Worm (Caenorhabditis elegans) whole organism, mixed stage, embryonic: ENCODE data around the gene snf-3.

Experiments
- M03D4.4 ChIP-seq: sonication (generic microtip); optimal IDR thresholded peaks from 2 replicates; lab custom pipeline; 2017; ENCODE audit warnings: mild to moderate bottlenecking, missing genetic modification characterization, missing compliant biosample characterization
- bed-3 ChIP-seq: fragments of 200-800 bp; sonication (Bioruptor generic); optimal IDR thresholded peaks from 3 replicates; lab custom pipeline; 2018; ENCODE audit warnings: mild to moderate bottlenecking, missing genetic modification characterization, moderate library complexity, missing compliant biosample characterization
- blmp-1 ChIP-seq: fragments of 150-350 bp; optimal IDR thresholded peaks from 2 replicates; lab custom pipeline; 2014; ENCODE audit warnings: missing biosample characterization, missing genetic modification characterization
- ceh-39 ChIP-seq: fragments of 150-350 bp; optimal IDR thresholded peaks from 2 replicates; lab custom pipeline; 2014; ENCODE audit warnings: missing biosample characterization, missing genetic modification characterization
- ceh-83 ChIP-seq: fragments of 200-800 bp; sonication (Bioruptor generic); optimal IDR thresholded peaks from 2 replicates; lab custom pipeline; 2018; ENCODE audit warnings: mild to moderate bottlenecking, missing genetic modification characterization, missing compliant biosample characterization
- cnd-1 ChIP-seq: fragments of 200-800 bp; sonication (Bioruptor generic); optimal IDR thresholded peaks from 2 replicates; lab custom pipeline; 2018; ENCODE audit warnings: mild to moderate bottlenecking, missing genetic modification characterization, missing compliant biosample characterization
- drap-1 ChIP-seq: fragments of 200-800 bp; sonication (Bioruptor generic); optimal IDR thresholded peaks from 3 replicates; lab custom pipeline; 2018; ENCODE audit warnings: mild to moderate bottlenecking, missing genetic modification characterization, missing compliant biosample characterization
- elt-1 ChIP-seq: sonication (generic microtip); optimal IDR thresholded peaks from 2 replicates; lab custom pipeline; 2017; ENCODE audit warnings: missing genetic modification characterization, mild to moderate bottlenecking, missing compliant biosample characterization, antibody characterized with exemption, moderate library complexity, borderline replicate concordance; ENCODE audit not compliant: insufficient read depth
- elt-3 ChIP-seq: fragments of 150-350 bp; optimal IDR thresholded peaks from 2 replicates; lab custom pipeline; 2014; ENCODE audit warnings: missing biosample characterization, missing genetic modification characterization
- flh-1 ChIP-seq: fragments of 200-800 bp; sonication (Bioruptor generic); optimal IDR thresholded peaks from 2 replicates; lab custom pipeline; 2018; ENCODE audit warnings: mild to moderate bottlenecking, missing genetic modification characterization, moderate library complexity, missing compliant biosample characterization
- ham-2 ChIP-seq: fragments of 200-800 bp; sonication (Bioruptor generic); optimal IDR thresholded peaks from 2 replicates; lab custom pipeline; 2018; ENCODE audit warnings: mild to moderate bottlenecking, missing genetic modification characterization, missing compliant biosample characterization
- hlh-1 ChIP-seq: fragments of 150-350 bp; optimal IDR thresholded peaks from 2 replicates; lab custom pipeline; 2014; ENCODE audit warnings: missing biosample characterization, missing genetic modification reagents, missing genetic modification characterization
- lin-13 ChIP-seq: fragments of 150-350 bp; optimal IDR thresholded peaks from 2 replicates; lab custom pipeline; 2014; ENCODE audit warnings: missing biosample characterization, missing genetic modification characterization
- lin-32 ChIP-seq: fragments of 200-800 bp; sonication (Bioruptor generic); optimal IDR thresholded peaks from 2 replicates; lab custom pipeline; 2018; ENCODE audit warnings: mild to moderate bottlenecking, missing genetic modification characterization, missing compliant biosample characterization
- lsy-2 ChIP-seq: fragments of 150-350 bp; optimal IDR thresholded peaks from 2 replicates; lab custom pipeline; 2014; ENCODE audit warnings: missing biosample characterization, missing genetic modification characterization
- mab-5 ChIP-seq: fragments of 150-350 bp; optimal IDR thresholded peaks from 2 replicates; lab custom pipeline; 2014; ENCODE audit warnings: missing biosample characterization, missing genetic modification characterization
- mep-1 ChIP-seq: fragments of 150-350 bp; optimal IDR thresholded peaks from 2 replicates; lab custom pipeline; 2017; ENCODE audit warnings: missing biosample characterization, missing genetic modification reagents, missing genetic modification characterization, inconsistent platforms
- mls-2 ChIP-seq: sonication (generic microtip); optimal IDR thresholded peaks from 2 replicates; lab custom pipeline; 2016; ENCODE audit warnings: mild to moderate bottlenecking, missing genetic modification characterization, moderate library complexity, missing compliant biosample characterization
- nhr-12 ChIP-seq: fragments of 150-350 bp; optimal IDR thresholded peaks from 2 replicates; lab custom pipeline; 2014; ENCODE audit warnings: missing biosample characterization, missing genetic modification characterization
- nhr-2 ChIP-seq: fragments of 150-350 bp; optimal IDR thresholded peaks from 2 replicates; lab custom pipeline; 2014; ENCODE audit warnings: missing biosample characterization, missing genetic modification characterization
- nhr-237 ChIP-seq: fragments of 150-350 bp; optimal IDR thresholded peaks from 2 replicates; lab custom pipeline; 2014; ENCODE audit warnings: missing biosample characterization, missing genetic modification characterization
- nhr-28 ChIP-seq: fragments of 150-350 bp; optimal IDR thresholded peaks from 2 replicates; lab custom pipeline; 2014; ENCODE audit warnings: missing biosample characterization, missing genetic modification characterization
- nhr-76 ChIP-seq: sonication (generic microtip); optimal IDR thresholded peaks from 2 replicates; lab custom pipeline; 2017; ENCODE audit warnings: missing biosample characterization, missing genetic modification characterization
- pha-4 ChIP-seq: fragments of 150-350 bp; optimal IDR thresholded peaks from 2 replicates; lab custom pipeline; 2018; ENCODE audit warnings: missing biosample characterization, missing genetic modification reagents, missing genetic modification characterization
- snpc-4 ChIP-seq: fragments of 150-350 bp; optimal IDR thresholded peaks from 2 replicates; lab custom pipeline; 2014; ENCODE audit warnings: missing biosample characterization, missing genetic modification characterization
- sptf-1 ChIP-seq: sonication (generic microtip); optimal IDR thresholded peaks from 2 replicates; lab custom pipeline; 2017; ENCODE audit warnings: mild to moderate bottlenecking, missing genetic modification characterization, moderate library complexity, missing compliant biosample characterization
- tbx-8 ChIP-seq: fragments of 200-800 bp; sonication (Bioruptor generic); optimal IDR thresholded peaks from 2 replicates; lab custom pipeline; 2018; ENCODE audit warnings: mild to moderate bottlenecking, missing genetic modification characterization, moderate library complexity, missing compliant biosample characterization
- unc-120 ChIP-seq: sonication (generic microtip); optimal IDR thresholded peaks from 2 replicates; lab custom pipeline; 2017; ENCODE audit warnings: missing genetic modification characterization, missing compliant biosample characterization; ENCODE audit not compliant: poor library complexity, severe bottlenecking
- unc-39 ChIP-seq: fragments of 150-350 bp; optimal IDR thresholded peaks from 2 replicates; lab custom pipeline; 2014; ENCODE audit warnings: missing biosample characterization, missing genetic modification characterization
- unc-62 ChIP-seq: fragments of 150-350 bp; optimal IDR thresholded peaks from 2 replicates; lab custom pipeline; 2014; ENCODE audit warnings: missing biosample characterization, missing genetic modification reagents, missing genetic modification characterization
- zip-8 ChIP-seq: fragments of 150-350 bp; optimal IDR thresholded peaks from 2 replicates; lab custom pipeline; 2014; ENCODE audit warnings: missing biosample characterization, missing genetic modification characterization

snf-3 gene

DNA sequence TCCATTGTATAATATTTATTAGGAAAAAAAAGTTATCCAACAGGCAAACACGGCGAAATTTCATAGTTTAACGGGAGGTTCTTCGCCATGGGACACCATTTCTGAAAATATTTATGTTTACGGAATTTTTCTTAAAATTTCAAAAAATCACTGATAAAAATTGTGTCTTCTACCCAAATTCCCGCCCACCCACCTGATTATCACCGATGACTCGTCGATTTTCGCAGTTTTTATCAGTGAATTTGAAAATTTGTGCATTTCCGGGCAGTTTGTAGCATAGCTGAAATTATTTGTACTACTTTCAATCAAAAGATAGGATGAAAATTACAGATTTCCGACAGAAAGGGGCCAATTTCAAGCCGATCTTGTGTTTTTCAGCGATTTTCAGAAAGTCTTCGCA, 9.6 kb downstream of the snf-3 start:
- TF ChIP-seq cnd-1 (tag; lab: Kevin White, UChicago) (no peak), hlh-1 (tag; lab: Kevin White, UChicago) (no peak), blmp-1 (tag; lab: Kevin White, UChicago) (no peak), tbx-8 (GFP tag; lab: Kevin White, UChicago) (no peak), mep-1 (no peak), sptf-1 (no peak), nhr-28 (tag; lab: Kevin White, UChicago) (no peak), zip-8 (no peak), drap-1 (no peak), lin-13 (no peak), ham-2 (no peak)
- TF ChIP-seq, all 35 proteins: peak for 0

DNA sequence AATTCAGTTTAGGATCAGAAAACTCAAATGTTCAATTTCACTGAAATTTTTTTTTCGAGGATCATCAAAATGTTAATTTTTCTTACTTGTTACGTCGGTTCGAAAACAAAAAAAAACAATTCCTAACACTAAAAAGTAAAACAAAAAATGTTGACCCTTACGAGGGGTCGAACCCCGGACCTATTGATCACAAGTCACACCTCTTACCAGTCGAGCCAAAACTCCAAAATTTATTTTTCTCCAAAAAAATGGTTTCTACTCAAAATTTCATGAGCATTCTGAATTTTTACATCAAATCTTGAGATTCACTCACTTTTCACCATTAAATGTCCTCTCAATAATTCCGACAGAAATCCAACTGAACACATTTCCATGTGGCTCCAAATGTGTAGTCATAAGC, 10.4 kb downstream of the snf-3 start:
- no peak for TF ChIP-seq zip-8
- TF ChIP-seq tbx-8 (GFP tag; lab: Kevin White, UChicago): no peak
- no peak for TF ChIP-seq elt-3
- no peak for TF ChIP-seq M03D4.4
- no peak for TF ChIP-seq bed-3 (GFP tag; lab: Kevin White, UChicago)
- TF ChIP-seq hlh-1 (tag; lab: Kevin White, UChicago): no peak
- TF ChIP-seq unc-62 (GFP tag; lab: Kevin White, UChicago): no peak
- TF ChIP-seq snpc-4: no peak
- no peak for TF ChIP-seq unc-120
- no peak for TF ChIP-seq blmp-1 (tag; lab: Kevin White, UChicago)
- TF ChIP-seq elt-1: no peak
- TF ChIP-seq ham-2: no peak
- TF ChIP-seq lin-13: no peak
- TF ChIP-seq unc-39: no peak
- TF ChIP-seq mls-2 (tag; lab: Kevin White, UChicago): no peak

DNA sequence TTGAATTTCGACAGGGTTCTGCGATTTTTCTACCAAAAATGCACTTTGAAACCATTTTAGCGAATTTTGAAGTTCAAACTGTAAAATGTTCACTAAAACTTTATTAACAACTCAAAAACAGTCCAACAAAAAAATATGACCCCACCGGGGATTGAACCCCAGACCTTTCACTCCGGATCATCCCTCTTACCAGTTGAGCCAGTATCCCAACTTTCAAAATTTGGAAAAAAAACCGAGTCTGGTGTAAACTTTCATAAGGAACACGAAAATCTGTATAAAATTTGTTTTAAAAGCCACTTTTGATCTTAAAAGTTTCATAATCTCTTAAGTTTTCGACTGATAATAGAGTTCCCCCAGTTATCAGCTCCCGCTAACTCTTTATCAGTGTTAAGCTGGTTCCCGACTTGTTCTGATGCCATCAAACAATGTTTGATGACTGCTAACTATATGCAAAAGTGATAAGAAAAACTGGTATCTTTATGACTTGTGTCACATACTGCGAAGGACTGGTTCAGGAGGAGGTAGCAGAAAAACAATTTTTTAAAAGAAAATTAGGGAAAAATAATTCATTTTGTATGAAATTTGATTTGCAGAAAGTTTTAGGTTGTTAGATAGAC, 11.8 kb downstream of the snf-3 start:
- TF ChIP-seq zip-8 (no peak), nhr-76 (no peak), lin-13 (no peak), sptf-1 (no peak), nhr-12 (tag; lab: Kevin White, UChicago) (no peak), unc-62 (GFP tag; lab: Kevin White, UChicago) (no peak), bed-3 (GFP tag; lab: Kevin White, UChicago) (no peak), nhr-237 (tag; lab: Kevin White, UChicago) (no peak), nhr-28 (tag; lab: Kevin White, UChicago) (no peak), drap-1 (no peak), ceh-39 (tag; lab: Kevin White, UChicago) (no peak), flh-1 (no peak)

DNA sequence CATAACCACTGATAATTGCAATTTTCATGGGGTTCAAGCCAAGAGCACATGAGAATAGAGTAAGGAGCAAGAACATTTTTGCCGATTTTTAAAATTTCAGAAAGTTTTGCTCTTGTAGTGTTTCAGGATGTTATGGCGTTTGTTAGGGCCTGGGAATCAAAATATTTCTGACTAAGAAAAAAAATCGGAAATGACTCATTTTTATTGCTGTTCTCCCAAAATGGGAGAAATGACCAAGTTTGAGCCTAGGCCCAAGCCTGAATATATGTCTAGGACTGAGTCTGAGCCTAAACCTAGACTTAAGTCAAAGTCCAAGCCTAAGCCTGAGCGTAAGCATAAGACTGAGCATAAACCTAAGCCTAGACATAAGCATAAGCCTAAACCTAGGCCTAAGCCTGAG, 12.6 kb downstream of the snf-3 start, which contains the start of gene T13B5.9:
Gene T13B5.9 (minus strand): TSS at position 101 of the 400 bp plus-strand sequence.
- TF ChIP-seq bed-3 (GFP tag; lab: Kevin White, UChicago): no peak

DNA sequence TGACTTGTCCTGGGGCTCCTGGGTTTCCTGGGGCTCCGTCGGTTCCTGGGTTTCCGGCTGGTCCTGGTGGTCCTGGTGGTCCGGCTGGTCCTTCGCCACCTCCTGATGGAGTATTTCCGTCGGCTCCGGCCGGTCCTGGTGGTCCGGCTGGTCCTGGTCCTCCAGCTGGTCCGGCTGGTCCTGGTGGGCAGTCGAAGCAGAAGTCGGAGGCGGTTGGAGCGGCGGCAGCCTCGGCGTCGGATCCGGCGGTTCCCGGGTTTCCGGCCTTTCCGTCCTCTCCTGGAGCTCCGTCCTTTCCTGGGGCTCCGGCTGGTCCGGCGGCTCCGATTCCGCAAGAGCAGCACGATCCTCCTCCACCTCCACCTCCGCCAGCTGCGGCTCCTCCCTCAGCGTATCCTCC, 13.5 kb downstream of the snf-3 start:
- no peak for TF ChIP-seq nhr-2 (tag; lab: Kevin White, UChicago)
- no peak for TF ChIP-seq blmp-1 (tag; lab: Kevin White, UChicago)
- no peak for TF ChIP-seq mab-5 (tag; lab: Kevin White, UChicago)
- TF ChIP-seq pha-4: no peak
- TF ChIP-seq nhr-76: no peak
- no peak for TF ChIP-seq mls-2 (tag; lab: Kevin White, UChicago)
- no peak for TF ChIP-seq nhr-237 (tag; lab: Kevin White, UChicago)
- no peak for TF ChIP-seq unc-120
- no peak for TF ChIP-seq ceh-83 (GFP tag; lab: Kevin White, UChicago)
- TF ChIP-seq elt-3: no peak
- no peak for TF ChIP-seq lin-32 (GFP tag; lab: Kevin White, UChicago)
- TF ChIP-seq lsy-2: no peak
